Fruit fly (Drosophila melanogaster): ENCODE data around the gene CG31988.
A peak's percentile ranks its signal among the peaks of the same experiment; 100 is the strongest.

Gene CG31988

dm6 chr2L:21236633-21237032 is 34.0 kb upstream of the CG31988 start, which contains the start of gene CG31626:
TSS of gene CG31626 (minus strand) at chr2L:21236733.
- TF ChIP-seq Myc (optimal IDR thresholded peaks at IDR 0.05) (no peak), OdsH (GFP tag; optimal IDR thresholded peaks at IDR 0.05) (no peak), foxo (GFP tag; optimal IDR thresholded peaks at IDR 0.05) (no peak), Hr78 (GFP tag; optimal IDR thresholded peaks at IDR 0.05) (no peak), sage (GFP tag; optimal IDR thresholded peaks at IDR 0.05) (no peak), Dfd (GFP tag; optimal IDR thresholded peaks at IDR 0.05) (no peak), CrebA (GFP tag; optimal IDR thresholded peaks at IDR 0.05; ENCODE audit: borderline replicate concordance) (no peak), brk (GFP tag; optimal IDR thresholded peaks at IDR 0.05) (no peak), Abd-B (GFP tag; optimal IDR thresholded peaks at IDR 0.05) (no peak)

dm6 chr2L:21235463-21235862 is 32.9 kb upstream of the CG31988 start:
- TF ChIP-seq rgr (GFP tag; optimal IDR thresholded peaks at IDR 0.05) (no peak), Vsx2 (GFP tag; optimal IDR thresholded peaks at IDR 0.05; ENCODE audit: partially characterized antibody) (no peak), lola (GFP tag; optimal IDR thresholded peaks at IDR 0.05) (no peak), Jra (GFP tag; optimal IDR thresholded peaks at IDR 0.05) (no peak), HLH106 (tag; optimal IDR thresholded peaks at IDR 0.05) (no peak), Myc (optimal IDR thresholded peaks at IDR 0.05) (no peak), fru (GFP tag; optimal IDR thresholded peaks at IDR 0.05) (no peak), foxo (GFP tag; optimal IDR thresholded peaks at IDR 0.05) (no peak), CrebA (GFP tag; optimal IDR thresholded peaks at IDR 0.05; ENCODE audit: borderline replicate concordance) (no peak), br (GFP tag; optimal IDR thresholded peaks at IDR 0.05) (no peak), tai (GFP tag; optimal IDR thresholded peaks at IDR 0.05) (no peak), N (GFP tag; optimal IDR thresholded peaks at IDR 0.05) (no peak), psq (GFP tag; optimal IDR thresholded peaks at IDR 0.05) (no peak), sv (GFP tag; optimal IDR thresholded peaks at IDR 0.05) (no peak), Rel (GFP tag; optimal IDR thresholded peaks at IDR 0.05) (no peak), Rel (tag; optimal IDR thresholded peaks at IDR 0.05) (no peak), Dif (GFP tag; optimal IDR thresholded peaks at IDR 0.05; ENCODE audit: partially characterized antibody) (no peak), OdsH (GFP tag; optimal IDR thresholded peaks at IDR 0.05) (no peak)

dm6 chr2L:21234388-21234984 is 31.9 kb upstream of the CG31988 start:
- TF ChIP-seq sv (GFP tag; optimal IDR thresholded peaks at IDR 0.05) = no peak
- TF ChIP-seq Dif (GFP tag; optimal IDR thresholded peaks at IDR 0.05; ENCODE audit: partially characterized antibody) = no peak
- no peak for TF ChIP-seq usp (GFP tag; optimal IDR thresholded peaks at IDR 0.05)
- TF ChIP-seq ey (GFP tag; optimal IDR thresholded peaks at IDR 0.05) = no peak
- TF ChIP-seq N (GFP tag; optimal IDR thresholded peaks at IDR 0.05) = no peak
- TF ChIP-seq brk (GFP tag; optimal IDR thresholded peaks at IDR 0.05) = no peak
- no peak for TF ChIP-seq foxo (GFP tag; optimal IDR thresholded peaks at IDR 0.05)
- TF ChIP-seq psq (GFP tag; optimal IDR thresholded peaks at IDR 0.05) = no peak
- no peak for TF ChIP-seq Vsx2 (GFP tag; optimal IDR thresholded peaks at IDR 0.05; ENCODE audit: partially characterized antibody)
- no peak for TF ChIP-seq Jra (GFP tag; optimal IDR thresholded peaks at IDR 0.05)
- no peak for TF ChIP-seq Hnf4 (GFP tag; optimal IDR thresholded peaks at IDR 0.05)
- no peak for TF ChIP-seq jim (GFP tag; optimal IDR thresholded peaks at IDR 0.05)
- no peak for TF ChIP-seq Sp1 (GFP tag; optimal IDR thresholded peaks at IDR 0.05)
- no peak for TF ChIP-seq CrebA (GFP tag; optimal IDR thresholded peaks at IDR 0.05; ENCODE audit: borderline replicate concordance)
- TF ChIP-seq Myc (optimal IDR thresholded peaks at IDR 0.05) = no peak
- no peak for TF ChIP-seq Hr83 (GFP tag; optimal IDR thresholded peaks at IDR 0.05; ENCODE audit: poor library complexity, severe bottlenecking)

dm6 chr2L:21233430-21233829 is 30.8 kb upstream of the CG31988 start:
- TF ChIP-seq jim (GFP tag; optimal IDR thresholded peaks at IDR 0.05) (no peak), Myc (optimal IDR thresholded peaks at IDR 0.05) (no peak), tai (GFP tag; optimal IDR thresholded peaks at IDR 0.05) (no peak), CG9705 (GFP tag; optimal IDR thresholded peaks at IDR 0.05) (no peak), woc (GFP tag; optimal IDR thresholded peaks at IDR 0.05) (no peak), CG32264 (GFP tag; optimal IDR thresholded peaks at IDR 0.05) (no peak), Hr83 (GFP tag; optimal IDR thresholded peaks at IDR 0.05; ENCODE audit: poor library complexity, severe bottlenecking) (no peak), sage (GFP tag; optimal IDR thresholded peaks at IDR 0.05) (no peak)

dm6 chr2L:21221778-21222177 is 19.2 kb upstream of the CG31988 start:
- TF ChIP-seq dl (GFP tag; optimal IDR thresholded peaks at IDR 0.05; ENCODE audit: insufficient read depth in 1 of 2, partially characterized antibody in 2 of 2) (peak in 1 of 2 experiments; percentile 81), Hnf4 (GFP tag; optimal IDR thresholded peaks at IDR 0.05) (no peak), sv (GFP tag; optimal IDR thresholded peaks at IDR 0.05) (no peak), Dif (GFP tag; optimal IDR thresholded peaks at IDR 0.05; ENCODE audit: partially characterized antibody) (peak; percentile 82)

Measured in whole organism, wandering third instar larva.